Fruit fly (Drosophila melanogaster): Measurements from ENCODE around the gene okr.
A peak's percentile ranks its signal among the peaks of the same experiment; 100 is the strongest.

okr gene

dm6 chr2L:3012780-3013179, 20.2 kb upstream of the okr start (continued):
- TF ChIP-seq CG7839 (tag; optimal IDR thresholded peaks at IDR 0.05) (no peak), Abd-B (GFP tag; optimal IDR thresholded peaks at IDR 0.05) (no peak), B-H2 (GFP tag; optimal IDR thresholded peaks at IDR 0.05) (no peak), hkb (optimal IDR thresholded peaks at IDR 0.05) (no peak), hkb (GFP tag; IDR thresholded peaks at IDR 0.05) (no peak), Dad (GFP tag; optimal IDR thresholded peaks at IDR 0.05) (no peak), CG2120 (GFP tag; optimal IDR thresholded peaks at IDR 0.05) (no peak), CG14050 (GFP tag; IDR thresholded peaks at IDR 0.05) (no peak), dmrt99B (tag; optimal IDR thresholded peaks at IDR 0.05) (no peak), H2.0 (GFP tag; IDR thresholded peaks at IDR 0.05) (no peak; the same call in 1 of the 2 replicates), CG8281 (tag; optimal IDR thresholded peaks at IDR 0.05) (no peak), sens (GFP tag) (peak; percentile 78), Adf1 (GFP tag; IDR thresholded peaks at IDR 0.05) (no peak), gcm (GFP tag; optimal IDR thresholded peaks at IDR 0.05) (no peak), CG31388 (GFP tag; optimal IDR thresholded peaks at IDR 0.05) (no peak), ERR (GFP tag; optimal IDR thresholded peaks at IDR 0.05) (no peak), fru (optimal IDR thresholded peaks at IDR 0.05) (no peak), CG4360 (GFP tag; IDR thresholded peaks at IDR 0.05) (no peak), unc-4 (GFP tag; IDR thresholded peaks at IDR 0.05; ENCODE audit: partially characterized antibody) (no peak), CG1647 (GFP tag; optimal IDR thresholded peaks at IDR 0.05) (peak; percentile 7), Pdp1 (GFP tag; optimal IDR thresholded peaks at IDR 0.05) (no peak), cad (GFP tag; optimal IDR thresholded peaks at IDR 0.05) (no peak), oc (tag; optimal IDR thresholded peaks at IDR 0.05) (no peak), CG11723 (GFP tag; optimal IDR thresholded peaks at IDR 0.05) (no peak), CG2202 (tag; optimal IDR thresholded peaks at IDR 0.05) (no peak), dmrt11E (tag; optimal IDR thresholded peaks at IDR 0.05) (peak; percentile 49), CG4730 (GFP tag; IDR thresholded peaks at IDR 0.05) (no peak), CG2199 (GFP tag; IDR thresholded peaks at IDR 0.05) (no peak), CG8765 (GFP tag; IDR thresholded peaks at IDR 0.05) (no peak), hth (optimal IDR thresholded peaks at IDR 0.05) (no peak), tin (GFP tag; optimal IDR thresholded peaks at IDR 0.05) (peak; percentile 34), CG12659 (GFP tag; optimal IDR thresholded peaks at IDR 0.05) (no peak), insv (GFP tag; optimal IDR thresholded peaks at IDR 0.05) (no peak), E2f2 (GFP tag; IDR thresholded peaks at IDR 0.05) (no peak), Med (GFP tag) (peak; percentile 21), CG17829 (tag; optimal IDR thresholded peaks at IDR 0.05) (peak; percentile 53), trh (GFP tag; optimal IDR thresholded peaks at IDR 0.05) (no peak), chif (GFP tag; optimal IDR thresholded peaks at IDR 0.05) (no peak), tll (GFP tag; optimal IDR thresholded peaks at IDR 0.05) (no peak), CG10462 (GFP tag; optimal IDR thresholded peaks at IDR 0.05) (no peak), Vsx1 (GFP tag; optimal IDR thresholded peaks at IDR 0.05) (no peak), Atf-2 (GFP tag; optimal IDR thresholded peaks at IDR 0.05) (no peak), zen2 (GFP tag; IDR thresholded peaks at IDR 0.05; ENCODE audit: partially characterized antibody) (no peak), pb (GFP tag; optimal IDR thresholded peaks at IDR 0.05) (no peak), Hr51 (GFP tag; optimal IDR thresholded peaks at IDR 0.05) (no peak), CG2116 (GFP tag; optimal IDR thresholded peaks at IDR 0.05) (no peak), CG4707 (GFP tag; optimal IDR thresholded peaks at IDR 0.05) (no peak), tna (GFP tag; IDR thresholded peaks at IDR 0.05; ENCODE audit: partially characterized antibody) (no peak), slbo (GFP tag; IDR thresholded peaks at IDR 0.05) (peak; percentile 49), CG1024 (GFP tag; IDR thresholded peaks at IDR 0.05) (no peak), gro (GFP tag; optimal IDR thresholded peaks at IDR 0.05) (no peak), CG3838 (GFP tag; optimal IDR thresholded peaks at IDR 0.05) (no peak), Ada2b (GFP tag; IDR thresholded peaks at IDR 0.05) (0 out of 2 replicates have a peak, but pooled peaks have one; percentile 9)
